Worm (Caenorhabditis elegans): ENCODE data around the gene C30G4.2.

The C30G4.2 gene

ce11 chrX:17041571-17041970 lies 3.9 kb downstream of the C30G4.2 start:
- TF ChIP-seq sem-2 (GFP tag; optimal IDR thresholded peaks at IDR 0.05) (no peak), mls-2 (tag; optimal IDR thresholded peaks at IDR 0.05) (no peak)

- TF ChIP-seq blmp-1 (tag; optimal IDR thresholded peaks at IDR 0.05) (peak; percentile 87), ces-1 (GFP tag; optimal IDR thresholded peaks at IDR 0.05) (no peak)
Observed at ce11 chrX:17038616-17039015, 6.8 kb downstream of the C30G4.2 start.

DNA sequence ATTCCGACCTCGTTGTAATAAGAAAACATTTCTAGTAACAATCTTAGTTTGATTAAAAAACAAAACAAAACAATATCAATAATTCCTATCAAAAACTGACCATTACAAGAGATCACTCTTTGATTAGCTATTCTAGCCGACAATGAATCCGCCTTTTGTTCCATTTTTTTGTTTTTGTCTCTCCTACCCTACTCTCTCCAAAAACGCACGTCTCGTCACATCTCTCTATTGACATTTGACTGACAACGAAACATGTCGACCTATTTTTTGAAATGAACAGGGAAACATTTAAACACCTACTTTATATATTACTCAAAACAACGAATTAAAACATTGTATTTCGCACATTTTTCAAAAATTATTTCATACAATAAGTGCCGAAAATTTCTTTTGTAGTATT lies 10.7 kb downstream of the C30G4.2 start:
- no peak for TF ChIP-seq ceh-43 (GFP tag; optimal IDR thresholded peaks at IDR 0.05)
- TF ChIP-seq nhr-12 (tag; optimal IDR thresholded peaks at IDR 0.05), result no peak
- no peak for TF ChIP-seq elt-1 (tag; optimal IDR thresholded peaks at IDR 0.05; ENCODE audit: borderline replicate concordance, insufficient read depth)
- no peak for TF ChIP-seq tbx-8 (GFP tag; optimal IDR thresholded peaks at IDR 0.05)
- TF ChIP-seq ceh-83 (GFP tag; optimal IDR thresholded peaks at IDR 0.05), result no peak
- no peak for TF ChIP-seq cnd-1 (tag; optimal IDR thresholded peaks at IDR 0.05)
- TF ChIP-seq flh-1 (GFP tag; optimal IDR thresholded peaks at IDR 0.05), result no peak
- TF ChIP-seq M03D4.4 (tag; optimal IDR thresholded peaks at IDR 0.05), result no peak

DNA sequence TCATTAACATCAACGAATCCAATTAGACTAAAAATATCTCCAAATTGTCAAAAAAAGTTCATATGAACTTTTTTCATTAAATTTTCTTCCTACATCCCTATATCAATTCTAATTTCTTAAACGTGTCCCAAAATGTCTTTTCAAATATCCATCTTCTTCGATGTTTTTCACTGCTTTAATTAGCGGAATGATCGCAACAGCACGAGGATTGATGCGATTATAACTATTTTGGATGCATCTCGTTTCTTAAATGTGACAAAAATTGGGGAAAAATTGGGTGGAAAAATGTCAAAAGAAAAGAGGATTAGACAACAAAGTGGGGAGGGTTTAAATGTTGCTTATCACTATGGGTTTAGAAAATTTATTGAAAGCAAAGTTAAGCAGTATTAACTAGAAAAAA lies 11.2 kb downstream of the C30G4.2 start:
- TF ChIP-seq lin-13 (tag; optimal IDR thresholded peaks at IDR 0.05), result no peak
- TF ChIP-seq ces-1 (GFP tag; optimal IDR thresholded peaks at IDR 0.05), result peak; percentile 37

DNA sequence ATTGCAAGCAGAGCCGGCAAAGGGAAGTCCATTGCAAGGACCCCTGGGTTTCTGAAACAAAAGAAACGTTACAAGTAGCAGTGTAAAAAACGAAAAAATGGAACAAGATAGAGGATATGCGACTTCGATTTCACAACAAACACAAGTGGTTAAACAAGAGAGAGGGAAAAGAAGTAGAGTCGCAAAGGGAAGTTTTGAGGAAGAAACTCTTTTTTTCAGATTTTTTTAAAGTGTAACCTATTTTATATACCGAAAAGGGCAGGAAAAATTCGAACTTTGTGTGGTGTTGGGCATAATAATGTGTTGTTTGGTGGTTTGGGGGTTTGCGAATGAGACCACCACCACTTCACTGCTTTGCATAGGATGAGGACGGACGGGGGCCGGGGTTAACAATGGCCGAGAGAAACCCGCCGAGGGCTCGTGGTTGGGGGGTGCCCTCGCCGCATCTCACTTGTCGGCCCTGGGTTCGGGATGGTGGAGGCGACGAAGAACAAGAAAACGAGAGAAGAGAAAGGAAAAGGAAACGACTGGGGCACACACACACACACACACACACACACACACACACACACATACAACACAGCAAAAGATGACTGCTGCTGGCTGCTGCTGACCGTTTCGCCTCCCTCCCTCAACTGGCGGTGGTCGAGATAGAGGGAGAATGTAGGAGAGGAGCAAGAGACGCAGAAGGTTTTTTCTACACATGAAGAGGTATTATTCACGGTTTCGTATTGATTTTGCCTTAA lies 15.1 kb downstream of the C30G4.2 start, which contains the start of gene ptrn-1:
ptrn-1 (minus strand) TSS at position 51 of the 746 bp plus-strand sequence.
- peak; percentile 70 for TF ChIP-seq mls-2 (tag; optimal IDR thresholded peaks at IDR 0.05)
- TF ChIP-seq drap-1 (GFP tag; optimal IDR thresholded peaks at IDR 0.05), result peak; percentile 79
- peak; percentile 62 for TF ChIP-seq ham-2 (GFP tag; optimal IDR thresholded peaks at IDR 0.05)
- TF ChIP-seq sptf-1 (tag; optimal IDR thresholded peaks at IDR 0.05), result peak; percentile 82
- no peak for TF ChIP-seq nhr-237 (tag; optimal IDR thresholded peaks at IDR 0.05)
- peak; percentile 56 for TF ChIP-seq hlh-1 (tag; optimal IDR thresholded peaks at IDR 0.05)
- TF ChIP-seq elt-1 (tag; optimal IDR thresholded peaks at IDR 0.05; ENCODE audit: borderline replicate concordance, insufficient read depth), result no peak
- no peak for TF ChIP-seq elt-3 (tag; optimal IDR thresholded peaks at IDR 0.05)
- peak; percentile 57 for TF ChIP-seq lin-13 (tag; optimal IDR thresholded peaks at IDR 0.05)
- peak; percentile 73 for TF ChIP-seq unc-120 (tag; optimal IDR thresholded peaks at IDR 0.05; ENCODE audit: poor library complexity, severe bottlenecking)
- peak; percentile 59 for TF ChIP-seq unc-62 (GFP tag; optimal IDR thresholded peaks at IDR 0.05)
- TF ChIP-seq sem-2 (GFP tag; optimal IDR thresholded peaks at IDR 0.05), result peak; percentile 25
- TF ChIP-seq cnd-1 (tag; optimal IDR thresholded peaks at IDR 0.05), result peak; percentile 49
- TF ChIP-seq ceh-43 (GFP tag; optimal IDR thresholded peaks at IDR 0.05), result peak; percentile 65
- TF ChIP-seq bed-3 (GFP tag; optimal IDR thresholded peaks at IDR 0.05), result no peak
- peak; percentile 59 for TF ChIP-seq pha-4 (tag; optimal IDR thresholded peaks at IDR 0.05)
- no peak for TF ChIP-seq zip-8 (tag; optimal IDR thresholded peaks at IDR 0.05)
- TF ChIP-seq ztf-11 (tag; optimal IDR thresholded peaks at IDR 0.05), result peak; percentile 71
- TF ChIP-seq nhr-2 (tag; optimal IDR thresholded peaks at IDR 0.05), result peak; percentile 25
- TF ChIP-seq flh-1 (GFP tag; optimal IDR thresholded peaks at IDR 0.05), result peak; percentile 35
- TF ChIP-seq mep-1 (tag; optimal IDR thresholded peaks at IDR 0.05), result peak; percentile 53
- peak; percentile 27 for TF ChIP-seq ces-1 (GFP tag; optimal IDR thresholded peaks at IDR 0.05)
- TF ChIP-seq unc-39 (tag; optimal IDR thresholded peaks at IDR 0.05), result no peak
- peak; percentile 55 for TF ChIP-seq M03D4.4 (tag; optimal IDR thresholded peaks at IDR 0.05)
- no peak for TF ChIP-seq nhr-76 (tag; optimal IDR thresholded peaks at IDR 0.05)
- TF ChIP-seq ceh-83 (GFP tag; optimal IDR thresholded peaks at IDR 0.05), result no peak
- TF ChIP-seq blmp-1 (tag; optimal IDR thresholded peaks at IDR 0.05), result peak; percentile 41

- TF ChIP-seq blmp-1 (tag; optimal IDR thresholded peaks at IDR 0.05) (no peak), zip-8 (tag; optimal IDR thresholded peaks at IDR 0.05) (peak; percentile 20)
Observed at ce11 chrX:17020858-17021257, 24.6 kb downstream of the C30G4.2 start, which contains the start of gene F35B3.4. TSS of gene F35B3.4 (minus strand) at chrX:17020958.

All from whole organism, mixed stage, embryonic.